Worm (Caenorhabditis elegans) whole organism, mixed stage, embryonic: ENCODE measurements around the gene ant-1.4.

ENCODE experiments used
- M03D4.4 ChIP-seq: sonication (generic microtip); optimal IDR thresholded peaks from 2 replicates; lab custom pipeline; 2017; ENCODE audit warnings: mild to moderate bottlenecking, missing genetic modification characterization, missing compliant biosample characterization
- bed-3 ChIP-seq: fragments of 200-800 bp; sonication (Bioruptor generic); optimal IDR thresholded peaks from 3 replicates; lab custom pipeline; 2018; ENCODE audit warnings: mild to moderate bottlenecking, missing genetic modification characterization, moderate library complexity, missing compliant biosample characterization
- ceh-39 ChIP-seq: fragments of 150-350 bp; optimal IDR thresholded peaks from 2 replicates; lab custom pipeline; 2014; ENCODE audit warnings: missing biosample characterization, missing genetic modification characterization
- ceh-43 ChIP-seq: fragments of 200-800 bp; sonication (Bioruptor generic); optimal IDR thresholded peaks from 2 replicates; lab custom pipeline; 2018; ENCODE audit warnings: mild to moderate bottlenecking, missing genetic modification characterization, moderate library complexity, missing compliant biosample characterization
- ceh-83 ChIP-seq: fragments of 200-800 bp; sonication (Bioruptor generic); optimal IDR thresholded peaks from 2 replicates; lab custom pipeline; 2018; ENCODE audit warnings: mild to moderate bottlenecking, missing genetic modification characterization, missing compliant biosample characterization
- ces-1 ChIP-seq: fragments of 150-350 bp; optimal IDR thresholded peaks from 2 replicates; lab custom pipeline; 2014; ENCODE audit warnings: missing biosample characterization, missing genetic modification reagents, missing genetic modification characterization
- cnd-1 ChIP-seq: fragments of 200-800 bp; sonication (Bioruptor generic); optimal IDR thresholded peaks from 2 replicates; lab custom pipeline; 2018; ENCODE audit warnings: mild to moderate bottlenecking, missing genetic modification characterization, missing compliant biosample characterization
- drap-1 ChIP-seq: fragments of 200-800 bp; sonication (Bioruptor generic); optimal IDR thresholded peaks from 3 replicates; lab custom pipeline; 2018; ENCODE audit warnings: mild to moderate bottlenecking, missing genetic modification characterization, missing compliant biosample characterization
- elt-3 ChIP-seq: fragments of 150-350 bp; optimal IDR thresholded peaks from 2 replicates; lab custom pipeline; 2014; ENCODE audit warnings: missing biosample characterization, missing genetic modification characterization
- flh-1 ChIP-seq: fragments of 200-800 bp; sonication (Bioruptor generic); optimal IDR thresholded peaks from 2 replicates; lab custom pipeline; 2018; ENCODE audit warnings: mild to moderate bottlenecking, missing genetic modification characterization, moderate library complexity, missing compliant biosample characterization
- ham-2 ChIP-seq: fragments of 200-800 bp; sonication (Bioruptor generic); optimal IDR thresholded peaks from 2 replicates; lab custom pipeline; 2018; ENCODE audit warnings: mild to moderate bottlenecking, missing genetic modification characterization, missing compliant biosample characterization
- hlh-1 ChIP-seq: fragments of 150-350 bp; optimal IDR thresholded peaks from 2 replicates; lab custom pipeline; 2014; ENCODE audit warnings: missing biosample characterization, missing genetic modification reagents, missing genetic modification characterization
- lin-13 ChIP-seq: fragments of 150-350 bp; optimal IDR thresholded peaks from 2 replicates; lab custom pipeline; 2014; ENCODE audit warnings: missing biosample characterization, missing genetic modification characterization
- lin-32 ChIP-seq: fragments of 200-800 bp; sonication (Bioruptor generic); optimal IDR thresholded peaks from 2 replicates; lab custom pipeline; 2018; ENCODE audit warnings: mild to moderate bottlenecking, missing genetic modification characterization, missing compliant biosample characterization
- lsy-2 ChIP-seq: fragments of 150-350 bp; optimal IDR thresholded peaks from 2 replicates; lab custom pipeline; 2014; ENCODE audit warnings: missing biosample characterization, missing genetic modification characterization
- mab-5 ChIP-seq: fragments of 150-350 bp; optimal IDR thresholded peaks from 2 replicates; lab custom pipeline; 2014; ENCODE audit warnings: missing biosample characterization, missing genetic modification characterization
- mep-1 ChIP-seq: fragments of 150-350 bp; optimal IDR thresholded peaks from 2 replicates; lab custom pipeline; 2017; ENCODE audit warnings: missing biosample characterization, missing genetic modification reagents, missing genetic modification characterization, inconsistent platforms
- nhr-2 ChIP-seq: fragments of 150-350 bp; optimal IDR thresholded peaks from 2 replicates; lab custom pipeline; 2014; ENCODE audit warnings: missing biosample characterization, missing genetic modification characterization
- nhr-28 ChIP-seq: fragments of 150-350 bp; optimal IDR thresholded peaks from 2 replicates; lab custom pipeline; 2014; ENCODE audit warnings: missing biosample characterization, missing genetic modification characterization
- nhr-76 ChIP-seq: sonication (generic microtip); optimal IDR thresholded peaks from 2 replicates; lab custom pipeline; 2017; ENCODE audit warnings: missing biosample characterization, missing genetic modification characterization
- pha-4 ChIP-seq: fragments of 150-350 bp; optimal IDR thresholded peaks from 2 replicates; lab custom pipeline; 2018; ENCODE audit warnings: missing biosample characterization, missing genetic modification reagents, missing genetic modification characterization
- sem-2 ChIP-seq: fragments of 200-800 bp; sonication (Bioruptor generic); optimal IDR thresholded peaks from 2 replicates; lab custom pipeline; 2018; ENCODE audit warnings: mild to moderate bottlenecking, missing genetic modification characterization, missing compliant biosample characterization
- snpc-4 ChIP-seq: fragments of 150-350 bp; optimal IDR thresholded peaks from 2 replicates; lab custom pipeline; 2014; ENCODE audit warnings: missing biosample characterization, missing genetic modification characterization
- sptf-1 ChIP-seq: sonication (generic microtip); optimal IDR thresholded peaks from 2 replicates; lab custom pipeline; 2017; ENCODE audit warnings: mild to moderate bottlenecking, missing genetic modification characterization, moderate library complexity, missing compliant biosample characterization
- tbx-8 ChIP-seq: fragments of 200-800 bp; sonication (Bioruptor generic); optimal IDR thresholded peaks from 2 replicates; lab custom pipeline; 2018; ENCODE audit warnings: mild to moderate bottlenecking, missing genetic modification characterization, moderate library complexity, missing compliant biosample characterization
- unc-120 ChIP-seq: sonication (generic microtip); optimal IDR thresholded peaks from 2 replicates; lab custom pipeline; 2017; ENCODE audit warnings: missing genetic modification characterization, missing compliant biosample characterization; ENCODE audit not compliant: poor library complexity, severe bottlenecking
- unc-39 ChIP-seq: fragments of 150-350 bp; optimal IDR thresholded peaks from 2 replicates; lab custom pipeline; 2014; ENCODE audit warnings: missing biosample characterization, missing genetic modification characterization
- zip-8 ChIP-seq: fragments of 150-350 bp; optimal IDR thresholded peaks from 2 replicates; lab custom pipeline; 2014; ENCODE audit warnings: missing biosample characterization, missing genetic modification characterization
- ztf-11 ChIP-seq: fragments of 150-350 bp; optimal IDR thresholded peaks from 2 replicates; lab custom pipeline; 2014; ENCODE audit warnings: missing biosample characterization, missing genetic modification characterization

The ant-1.4 gene

DNA sequence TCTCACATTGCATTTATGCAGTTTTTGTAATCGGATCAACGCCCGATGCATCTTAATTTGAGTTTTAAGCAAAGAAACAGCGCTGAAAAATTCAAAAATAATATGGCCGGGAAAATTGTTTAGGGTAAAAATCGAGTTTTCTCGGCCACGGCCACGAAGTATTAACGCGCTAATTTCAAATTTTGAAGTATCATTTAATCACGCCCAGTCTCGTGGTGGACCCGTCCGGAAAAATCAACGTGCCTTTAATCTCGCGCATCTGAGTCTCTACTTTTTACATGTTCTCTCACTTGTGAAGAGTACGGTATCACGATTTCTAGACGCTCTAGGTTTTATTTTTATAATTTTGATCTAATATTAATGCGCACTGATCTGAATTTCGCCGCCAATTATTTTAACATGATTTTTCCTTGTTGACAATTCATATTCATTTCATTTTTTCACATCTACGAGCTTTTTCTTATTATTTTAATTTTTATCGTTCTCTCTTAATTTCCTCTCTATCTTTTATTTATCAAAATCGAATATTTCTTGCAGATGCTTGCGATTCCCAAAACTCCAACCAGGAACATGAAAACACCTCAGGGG lies 38.8 kb upstream of the ant-1.4 start, which contains the start of the genes acdh-13 and mesp-1:
Gene acdh-13, minus strand, starts transcription at position 51 of the 588 bp plus-strand sequence.
Gene mesp-1, plus strand, starts transcription at position 538 of the 588 bp plus-strand sequence.
- TF ChIP-seq sptf-1, result no peak
- no peak for TF ChIP-seq lin-13 (tag; lab: Kevin White, UChicago)

DNA sequence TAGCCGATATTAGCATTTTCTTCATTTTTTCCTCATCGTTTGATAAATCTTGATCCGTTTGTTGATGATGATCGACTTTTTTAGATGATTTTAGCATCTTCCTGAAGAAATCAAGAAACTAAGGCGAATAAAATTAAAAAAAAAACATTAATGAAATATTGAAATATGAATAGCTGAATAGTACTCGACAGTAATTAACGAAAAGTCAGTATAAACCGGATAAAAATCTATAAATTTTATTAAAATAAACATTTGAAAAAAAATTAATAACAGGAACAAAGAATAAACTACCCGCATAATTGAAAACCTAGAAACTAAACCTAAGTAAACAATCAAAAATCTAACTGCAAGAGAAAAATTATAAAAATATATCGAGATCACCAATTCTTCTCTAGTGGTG lies 36.2 kb upstream of the ant-1.4 start, which contains the start of gene C28C12.12:
Gene C28C12.12, minus strand, starts transcription at position 101 of the 400 bp plus-strand sequence.
- TF ChIP-seq mab-5 (tag; lab: Kevin White, UChicago) (no peak), M03D4.4 (tag; lab: Kevin White, UChicago) (no peak), unc-39 (tag; lab: Kevin White, UChicago) (no peak), snpc-4 (tag; lab: Kevin White, UChicago) (no peak), ceh-43 (GFP tag; lab: Kevin White, UChicago) (no peak), hlh-1 (tag; lab: Kevin White, UChicago) (no peak)

ce11 chrIV:8492242-8492641 lies 32.1 kb upstream of the ant-1.4 start, which contains the start of gene sru-7:
Gene sru-7 (plus strand): TSS chrIV:8492542.
- TF ChIP-seq ceh-83 (GFP tag; lab: Kevin White, UChicago) (no peak), ham-2 (no peak), ztf-11 (tag; lab: Kevin White, UChicago) (no peak), sptf-1 (no peak), nhr-28 (tag; lab: Kevin White, UChicago) (no peak), lsy-2 (no peak), unc-120 (tag; lab: Kevin White, UChicago) (no peak), elt-3 (tag; lab: Kevin White, UChicago) (no peak), snpc-4 (tag; lab: Kevin White, UChicago) (no peak), lin-32 (GFP tag; lab: Kevin White, UChicago) (no peak), drap-1 (GFP tag; lab: Kevin White, UChicago) (no peak), tbx-8 (GFP tag; lab: Kevin White, UChicago) (no peak), nhr-76 (tag; lab: Kevin White, UChicago) (no peak), ceh-43 (GFP tag; lab: Kevin White, UChicago) (no peak), ceh-39 (no peak), cnd-1 (tag; lab: Kevin White, UChicago) (no peak), flh-1 (GFP tag; lab: Kevin White, UChicago) (no peak), nhr-2 (no peak), sem-2 (GFP tag; lab: Kevin White, UChicago) (no peak)
- TF ChIP-seq, all 35 proteins: peak for 0

DNA sequence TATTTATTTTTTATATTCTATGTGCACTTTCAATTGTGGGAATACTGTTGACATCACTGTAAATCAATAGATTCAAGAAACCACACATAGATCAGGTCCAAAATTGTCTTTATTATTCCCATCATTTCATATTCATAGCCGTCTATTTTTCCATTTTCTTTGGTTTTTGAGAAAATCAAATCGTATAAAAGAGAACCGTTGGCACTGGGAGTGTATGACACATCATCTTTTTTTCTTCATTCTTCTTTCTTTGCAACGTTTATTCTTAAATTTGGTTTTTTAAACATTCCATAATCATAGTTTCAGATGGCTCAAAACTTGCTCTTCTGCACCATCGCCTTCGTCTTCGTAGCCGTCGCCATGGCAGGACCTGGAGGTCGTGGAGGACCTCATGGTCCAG lies 29.8 kb upstream of the ant-1.4 start, which contains the start of gene srlf-2:
Gene srlf-2, plus strand, starts transcription at position 301 of the 400 bp plus-strand sequence.
- TF ChIP-seq unc-39 (tag; lab: Kevin White, UChicago), result no peak
- no peak for TF ChIP-seq mep-1
- no peak for TF ChIP-seq M03D4.4 (tag; lab: Kevin White, UChicago)
- TF ChIP-seq ceh-43 (GFP tag; lab: Kevin White, UChicago), result no peak
- no peak for TF ChIP-seq nhr-76 (tag; lab: Kevin White, UChicago)
- no peak for TF ChIP-seq ces-1 (GFP tag; lab: Kevin White, UChicago)
- TF ChIP-seq sptf-1, result no peak
- TF ChIP-seq ztf-11 (tag; lab: Kevin White, UChicago), result no peak
- no peak for TF ChIP-seq bed-3 (GFP tag; lab: Kevin White, UChicago)
- no peak for TF ChIP-seq lsy-2
- no peak for TF ChIP-seq zip-8 (tag; lab: Kevin White, UChicago)
- no peak for TF ChIP-seq cnd-1 (tag; lab: Kevin White, UChicago)
- TF ChIP-seq pha-4 (tag; lab: Kevin White, UChicago), result no peak
- TF ChIP-seq elt-3 (tag; lab: Kevin White, UChicago), result no peak
- no peak for TF ChIP-seq flh-1 (GFP tag; lab: Kevin White, UChicago)
- TF ChIP-seq ceh-83 (GFP tag; lab: Kevin White, UChicago), result no peak
- no peak for TF ChIP-seq lin-13 (tag; lab: Kevin White, UChicago)
- TF ChIP-seq lin-32 (GFP tag; lab: Kevin White, UChicago), result no peak
- no peak for TF ChIP-seq mab-5 (tag; lab: Kevin White, UChicago)

ce11 chrIV:8488043-8488442 lies 27.9 kb upstream of the ant-1.4 start:
- no peak for TF ChIP-seq lsy-2
- no peak for TF ChIP-seq ces-1 (GFP tag; lab: Kevin White, UChicago)
- TF ChIP-seq ztf-11 (tag; lab: Kevin White, UChicago), result no peak
- no peak for TF ChIP-seq mep-1
- no peak for TF ChIP-seq ceh-43 (GFP tag; lab: Kevin White, UChicago)
- TF ChIP-seq bed-3 (GFP tag; lab: Kevin White, UChicago), result no peak
- TF ChIP-seq sem-2 (GFP tag; lab: Kevin White, UChicago), result no peak
- TF ChIP-seq nhr-2, result no peak
- TF ChIP-seq flh-1 (GFP tag; lab: Kevin White, UChicago), result no peak
- no peak for TF ChIP-seq ceh-83 (GFP tag; lab: Kevin White, UChicago)
- TF ChIP-seq M03D4.4 (tag; lab: Kevin White, UChicago), result no peak
- no peak for TF ChIP-seq nhr-28 (tag; lab: Kevin White, UChicago)
- no peak for TF ChIP-seq elt-3 (tag; lab: Kevin White, UChicago)
- TF ChIP-seq nhr-76 (tag; lab: Kevin White, UChicago), result no peak
